Worm (Caenorhabditis elegans): ENCODE results near the gene adss-1.

The adss-1 gene

ce11 chrV:4787836-4788235 lies 35.4 kb downstream of the adss-1 start:
- TF ChIP-seq unc-62 (GFP tag; optimal IDR thresholded peaks at IDR 0.05), result no peak

ce11 chrV:4787166-4787565 lies 36.1 kb downstream of the adss-1 start, which contains the start of gene R02F11.9:
Gene R02F11.9, plus strand, starts transcription at chrV:4787466.
- TF ChIP-seq unc-62 (GFP tag; optimal IDR thresholded peaks at IDR 0.05), result no peak

- no peak for TF ChIP-seq unc-62 (GFP tag; optimal IDR thresholded peaks at IDR 0.05)
Measured at ce11 chrV:4785333-4785852, 37.8 kb downstream of the adss-1 start, which contains the start of the genes Y60C6A.2 and Y60C6A.3. Gene Y60C6A.2, minus strand, starts transcription at chrV:4785433. Gene Y60C6A.3, plus strand, starts transcription at chrV:4785802.

ce11 chrV:4783313-4783712 lies 39.9 kb downstream of the adss-1 start, which contains the start of gene Y60C6A.1:
Gene Y60C6A.1, plus strand, starts transcription at chrV:4783613.
- no peak for TF ChIP-seq unc-62 (GFP tag; optimal IDR thresholded peaks at IDR 0.05)

ce11 chrV:4777388-4777986 lies 45.7 kb downstream of the adss-1 start, which contains the start of gene C18G1.1:
Gene C18G1.1, plus strand, starts transcription at chrV:4777960.
- no peak for TF ChIP-seq unc-62 (GFP tag; optimal IDR thresholded peaks at IDR 0.05)

ce11 chrV:4775140-4775539 lies 48.1 kb downstream of the adss-1 start:
- no peak for TF ChIP-seq unc-62 (GFP tag; optimal IDR thresholded peaks at IDR 0.05)

ce11 chrV:4770408-4770947 lies 52.7 kb downstream of the adss-1 start, which contains the start of gene elt-7:
Gene elt-7, plus strand, starts transcription at chrV:4770670.
- no peak for TF ChIP-seq unc-62 (GFP tag; optimal IDR thresholded peaks at IDR 0.05)

- TF ChIP-seq unc-62 (GFP tag; optimal IDR thresholded peaks at IDR 0.05), result no peak
Measured at ce11 chrV:4769633-4770032, 53.6 kb downstream of the adss-1 start, which contains the start of gene C18G1.9. Gene C18G1.9, minus strand, starts transcription at chrV:4769733.

Data from whole organism, dauer.